Worm (Caenorhabditis elegans): ENCODE measurements around the gene kbp-3.

kbp-3 gene

ce11 chrII:14388213-14388612 is 1.7 kb downstream of the kbp-3 start, which contains the start of gene F26H11.8:
TSS of gene F26H11.8 (plus strand) at chrII:14388513.
- no peak for TF ChIP-seq nhr-76 (tag; optimal IDR thresholded peaks at IDR 0.05)

ce11 chrII:14383644-14384043 is 6.2 kb downstream of the kbp-3 start, which contains the start of gene mes-2:
TSS of gene mes-2 (plus strand) at chrII:14383973.
- TF ChIP-seq egl-27 (tag; optimal IDR thresholded peaks at IDR 0.05) (no peak), pha-4 (tag; optimal IDR thresholded peaks at IDR 0.05) (peak; percentile 93), skn-1 (tag; optimal IDR thresholded peaks at IDR 0.05) (peak; percentile 79), lsy-12 (tag; optimal IDR thresholded peaks at IDR 0.05) (no peak), ceh-28 (tag; optimal IDR thresholded peaks at IDR 0.05) (peak; percentile 41), nhr-28 (tag; optimal IDR thresholded peaks at IDR 0.05) (no peak), ceh-82 (tag; optimal IDR thresholded peaks at IDR 0.05) (peak; percentile 50), nhr-43 (tag; optimal IDR thresholded peaks at IDR 0.05; ENCODE audit: poor library complexity, severe bottlenecking) (peak; percentile 60), aly-2 (tag; optimal IDR thresholded peaks at IDR 0.05) (no peak), lin-15B (tag; optimal IDR thresholded peaks at IDR 0.05) (peak; percentile 88), pqm-1 (tag; optimal IDR thresholded peaks at IDR 0.05) (peak; percentile 45), lin-39 (tag; optimal IDR thresholded peaks at IDR 0.05) (peak; percentile 37), elt-1 (tag; optimal IDR thresholded peaks at IDR 0.05) (no peak), tbx-2 (tag; optimal IDR thresholded peaks at IDR 0.05) (no peak), nhr-11 (tag; optimal IDR thresholded peaks at IDR 0.05) (peak; percentile 10), hmg-11 (tag; optimal IDR thresholded peaks at IDR 0.05) (peak; percentile 53), zag-1 (tag; optimal IDR thresholded peaks at IDR 0.05) (no peak), nfya-1 (tag; optimal IDR thresholded peaks at IDR 0.05; ENCODE audit: insufficient read depth) (peak; percentile 82), jun-1 (tag; optimal IDR thresholded peaks at IDR 0.05) (peak; percentile 0), ztf-4 (tag; optimal IDR thresholded peaks at IDR 0.05) (no peak), nhr-23 (tag; optimal IDR thresholded peaks at IDR 0.05) (peak; percentile 78), nhr-25 (tag; optimal IDR thresholded peaks at IDR 0.05) (peak; percentile 64), fkh-10 (GFP tag; optimal IDR thresholded peaks at IDR 0.05) (no peak), elt-2 (tag; optimal IDR thresholded peaks at IDR 0.05) (peak; percentile 21), daf-12 (tag; optimal IDR thresholded peaks at IDR 0.05) (no peak), nhr-237 (tag; optimal IDR thresholded peaks at IDR 0.05) (no peak), egl-5 (tag; optimal IDR thresholded peaks at IDR 0.05) (peak; percentile 77), unc-39 (tag; optimal IDR thresholded peaks at IDR 0.05) (no peak), snpc-4 (tag; optimal IDR thresholded peaks at IDR 0.05) (peak; percentile 78), R02D3.7 (tag; optimal IDR thresholded peaks at IDR 0.05) (peak; percentile 66), ZK546.5 (tag; optimal IDR thresholded peaks at IDR 0.05) (no peak)

- TF ChIP-seq nhr-11 (tag; optimal IDR thresholded peaks at IDR 0.05): no peak
- TF ChIP-seq ceh-16 (tag; optimal IDR thresholded peaks at IDR 0.05): no peak
- TF ChIP-seq unc-62 (GFP tag; optimal IDR thresholded peaks at IDR 0.05): no peak
- no peak for TF ChIP-seq ceh-28 (tag; optimal IDR thresholded peaks at IDR 0.05)
- TF ChIP-seq fkh-2 (tag; optimal IDR thresholded peaks at IDR 0.05): no peak
- TF ChIP-seq ZK546.5 (tag; optimal IDR thresholded peaks at IDR 0.05): no peak
- TF ChIP-seq lin-15B (tag; optimal IDR thresholded peaks at IDR 0.05): no peak
- TF ChIP-seq lin-39 (tag; optimal IDR thresholded peaks at IDR 0.05): no peak
- no peak for TF ChIP-seq nhr-43 (tag; optimal IDR thresholded peaks at IDR 0.05; ENCODE audit: poor library complexity, severe bottlenecking)
- TF ChIP-seq nhr-237 (tag; optimal IDR thresholded peaks at IDR 0.05): no peak
- no peak for TF ChIP-seq hmg-11 (tag; optimal IDR thresholded peaks at IDR 0.05)
- no peak for TF ChIP-seq aly-2 (tag; optimal IDR thresholded peaks at IDR 0.05)
- no peak for TF ChIP-seq nhr-23 (tag; optimal IDR thresholded peaks at IDR 0.05)
- TF ChIP-seq ama-1 (optimal IDR thresholded peaks at IDR 0.05): no peak
- no peak for TF ChIP-seq eor-1 (tag; optimal IDR thresholded peaks at IDR 0.05)
- no peak for TF ChIP-seq jun-1 (tag; optimal IDR thresholded peaks at IDR 0.05)
- no peak for TF ChIP-seq ceh-82 (tag; optimal IDR thresholded peaks at IDR 0.05)
- no peak for TF ChIP-seq tbx-2 (tag; optimal IDR thresholded peaks at IDR 0.05)
- TF ChIP-seq ztf-4 (tag; optimal IDR thresholded peaks at IDR 0.05): no peak
These were observed 8.4 kb downstream of the kbp-3 start, which contains the start of gene sdz-26 for ce11 chrII:14381450-14381849. TSS of gene sdz-26 (plus strand) at chrII:14381750.

- TF ChIP-seq elt-1 (tag; optimal IDR thresholded peaks at IDR 0.05): no peak
- TF ChIP-seq fkh-10 (GFP tag; optimal IDR thresholded peaks at IDR 0.05): no peak
- TF ChIP-seq nhr-76 (tag; optimal IDR thresholded peaks at IDR 0.05): no peak
- TF ChIP-seq snpc-4 (tag; optimal IDR thresholded peaks at IDR 0.05): no peak
- no peak for TF ChIP-seq unc-39 (tag; optimal IDR thresholded peaks at IDR 0.05)
- no peak for TF ChIP-seq ceh-9 (tag; optimal IDR thresholded peaks at IDR 0.05)
- no peak for TF ChIP-seq nhr-25 (tag; optimal IDR thresholded peaks at IDR 0.05)
- no peak for TF ChIP-seq lsy-12 (tag; optimal IDR thresholded peaks at IDR 0.05)
- TF ChIP-seq mdl-1 (tag; optimal IDR thresholded peaks at IDR 0.05): no peak
- TF ChIP-seq unc-62 (GFP tag; optimal IDR thresholded peaks at IDR 0.05): no peak
- TF ChIP-seq elt-3 (tag; optimal IDR thresholded peaks at IDR 0.05): no peak
- no peak for TF ChIP-seq ama-1 (optimal IDR thresholded peaks at IDR 0.05)
- TF ChIP-seq nhr-28 (tag; optimal IDR thresholded peaks at IDR 0.05): no peak
- TF ChIP-seq ceh-82 (tag; optimal IDR thresholded peaks at IDR 0.05): no peak
- TF ChIP-seq ceh-16 (tag; optimal IDR thresholded peaks at IDR 0.05): no peak
- no peak for TF ChIP-seq nhr-11 (tag; optimal IDR thresholded peaks at IDR 0.05)
- TF ChIP-seq lin-15B (tag; optimal IDR thresholded peaks at IDR 0.05): no peak
- no peak for TF ChIP-seq ceh-28 (tag; optimal IDR thresholded peaks at IDR 0.05)
- TF ChIP-seq nhr-23 (tag; optimal IDR thresholded peaks at IDR 0.05): no peak
- no peak for TF ChIP-seq zag-1 (tag; optimal IDR thresholded peaks at IDR 0.05)
These were observed 9.1 kb downstream of the kbp-3 start for ce11 chrII:14380778-14381177.
